Fruit fly (Drosophila melanogaster) whole organism, embryonic: ENCODE results near the gene AcCoAS.

ENCODE experiments used
- Aef1 ChIP-seq: fragments of 200-800 bp; sonication (Bioruptor generic); IDR thresholded peaks from 3 replicates; pipeline ENCODE4 v1.3.6; 2022; ENCODE audit warnings: missing biosample characterization, missing genetic modification characterization
- Atf6 ChIP-seq: fragments of 200-800 bp; sonication (Bioruptor generic); IDR thresholded peaks from 2 replicates; pipeline ENCODE4 v1.3.6; 2022; ENCODE audit warnings: missing biosample characterization, missing genetic modification characterization
- CG11695 ChIP-seq: fragments of 200-800 bp; sonication (Bioruptor generic); IDR thresholded peaks from 3 replicates; pipeline ENCODE4 v1.3.6; 2022; ENCODE audit warnings: missing biosample characterization, missing genetic modification characterization
- CG13424 ChIP-seq: fragments of 200-800 bp; sonication (Bioruptor generic); optimal IDR thresholded peaks from 2 replicates; lab custom pipeline; 2019; ENCODE audit warnings: missing biosample characterization, mild to moderate bottlenecking, missing genetic modification characterization, moderate library complexity
- CG14441 ChIP-seq: fragments of 200-800 bp; sonication (Bioruptor generic); IDR thresholded peaks from 2 replicates; pipeline ENCODE4 v1.3.6; 2022; ENCODE audit warnings: missing biosample characterization, missing genetic modification characterization
- CG15073 ChIP-seq: fragments of 200-800 bp; sonication (Bioruptor generic); optimal IDR thresholded peaks from 2 replicates; lab custom pipeline; 2016; ENCODE audit warnings: missing biosample characterization, missing genetic modification characterization
- CG15696 ChIP-seq: fragments of 200-800 bp; sonication (Bioruptor generic); optimal IDR thresholded peaks from 2 replicates; lab custom pipeline; 2019; ENCODE audit warnings: missing biosample characterization, mild to moderate bottlenecking, missing genetic modification characterization, moderate library complexity
- CG17361 ChIP-seq: fragments of 200-800 bp; sonication (Bioruptor generic); IDR thresholded peaks from 3 replicates; pipeline ENCODE4 v1.3.6; 2022; ENCODE audit warnings: missing biosample characterization, missing genetic modification characterization
- CG18599 ChIP-seq: fragments of 200-800 bp; sonication (Bioruptor generic); optimal IDR thresholded peaks from 3 replicates; lab custom pipeline; 2017; ENCODE audit warnings: missing biosample characterization, missing genetic modification characterization, mild to moderate bottlenecking, moderate library complexity, missing genetic modification reagents
- CG18619 ChIP-seq: fragments of 200-800 bp; sonication (Bioruptor generic); optimal IDR thresholded peaks from 3 replicates; lab custom pipeline; 2017; ENCODE audit warnings: missing biosample characterization, mild to moderate bottlenecking, missing genetic modification characterization
- CG2120 ChIP-seq: fragments of 200-800 bp; sonication (Bioruptor generic); optimal IDR thresholded peaks from 3 replicates; lab custom pipeline; 2016; ENCODE audit warnings: missing biosample characterization, missing genetic modification characterization
- CG2199 ChIP-seq: fragments of 200-800 bp; sonication (Bioruptor generic); IDR thresholded peaks from 3 replicates; pipeline ENCODE4 v1.3.6; 2022; ENCODE audit warnings: missing biosample characterization, missing genetic modification characterization
- CG2712 ChIP-seq: fragments of 200-800 bp; optimal IDR thresholded peaks from 3 replicates; lab custom pipeline; 2019; ENCODE audit warnings: missing biosample characterization, mild to moderate bottlenecking, missing genetic modification characterization, moderate library complexity
- CG3163 ChIP-seq: fragments of 200-800 bp; sonication (Bioruptor generic); optimal IDR thresholded peaks from 3 replicates; lab custom pipeline; 2016; ENCODE audit warnings: missing biosample characterization, missing genetic modification characterization
- CG3281 ChIP-seq: fragments of 200-800 bp; sonication (Bioruptor generic); optimal IDR thresholded peaks from 3 replicates; lab custom pipeline; 2017; ENCODE audit warnings: missing biosample characterization, mild to moderate bottlenecking, missing genetic modification characterization
- CG34224 ChIP-seq: fragments of 200-800 bp; sonication (Bioruptor generic); IDR thresholded peaks from 3 replicates; pipeline ENCODE4 v1.3.6; 2022; ENCODE audit warnings: missing biosample characterization, missing genetic modification characterization; ENCODE audit not compliant: partially characterized antibody
- CG3995 ChIP-seq: fragments of 200-800 bp; sonication (Bioruptor generic); optimal IDR thresholded peaks from 3 replicates; lab custom pipeline; 2016; ENCODE audit warnings: missing biosample characterization, missing genetic modification characterization
- CG6272 ChIP-seq: fragments of 200-800 bp; sonication (Bioruptor generic); IDR thresholded peaks from 2 replicates; pipeline ENCODE4 v1.3.6; 2022; ENCODE audit warnings: missing biosample characterization, missing genetic modification characterization
- CG8478 ChIP-seq: fragments of >200 bp; optimal IDR thresholded peaks from 2 replicates; lab custom pipeline; 2018
- Dll ChIP-seq: fragments of 200-800 bp; sonication (Bioruptor generic); IDR thresholded peaks from 4 replicates; pipeline ENCODE4 v1.3.6; 2022; ENCODE audit warnings: missing biosample characterization, missing genetic modification characterization; ENCODE audit not compliant: partially characterized antibody
- Dref ChIP-seq: fragments of 200-800 bp; sonication (Bioruptor generic); IDR thresholded peaks from 2 replicates; pipeline ENCODE4 v1.3.6; 2022; ENCODE audit warnings: missing biosample characterization, missing genetic modification characterization
- Ets65A ChIP-seq: fragments of 200-800 bp; sonication (Bioruptor generic); peaks from one replicate; lab custom pipeline; 2016; ENCODE audit warnings: missing biosample characterization, missing genetic modification characterization
- Fer3 ChIP-seq: fragments of 200-800 bp; sonication (Bioruptor generic); optimal IDR thresholded peaks from 2 replicates; lab custom pipeline; 2018; ENCODE audit warnings: missing biosample characterization, mild to moderate bottlenecking, missing genetic modification characterization, moderate library complexity
- HLH3B ChIP-seq: fragments of 200-800 bp; sonication (Bioruptor generic); IDR thresholded peaks from 2 replicates; pipeline ENCODE4 v1.3.6; 2022; ENCODE audit warnings: missing biosample characterization, missing genetic modification characterization
- Hmr ChIP-seq: fragments of 200-800 bp; sonication (Bioruptor generic); optimal IDR thresholded peaks from 3 replicates; lab custom pipeline; 2017; ENCODE audit warnings: mild to moderate bottlenecking, missing biosample characterization, missing genetic modification reagents, missing genetic modification characterization
- Hr3 ChIP-seq: fragments of 200-800 bp; sonication (Bioruptor generic); optimal IDR thresholded peaks from 3 replicates; lab custom pipeline; 2016; ENCODE audit warnings: missing biosample characterization, missing genetic modification characterization
- Hr39 ChIP-seq: fragments of >200 bp; optimal IDR thresholded peaks from 2 replicates; lab custom pipeline; 2017
- Lim3 ChIP-seq: fragments of 200-800 bp; sonication (Bioruptor generic); IDR thresholded peaks from 2 replicates; pipeline ENCODE4 v1.3.6; 2022; ENCODE audit warnings: missing biosample characterization, missing genetic modification characterization
- Med ChIP-seq: fragments of 200-800 bp; sonication (Bioruptor generic); peaks from one replicate; lab custom pipeline; 2016; ENCODE audit warnings: missing biosample characterization, missing genetic modification characterization, mild to moderate bottlenecking, inconsistent platforms, moderate library complexity
- Myb ChIP-seq: fragments of 200-800 bp; sonication (Bioruptor generic); optimal IDR thresholded peaks from 2 replicates; lab custom pipeline; 2016; ENCODE audit warnings: missing biosample characterization, missing genetic modification characterization
- PHDP ChIP-seq: fragments of 200-800 bp; sonication (Bioruptor generic); optimal IDR thresholded peaks from 3 replicates; lab custom pipeline; 2018; ENCODE audit warnings: missing biosample characterization, mild to moderate bottlenecking, missing genetic modification characterization, moderate library complexity
- Rx ChIP-seq: fragments of 200-800 bp; sonication (Bioruptor generic); IDR thresholded peaks from 2 replicates; pipeline ENCODE4 v1.3.6; 2022; ENCODE audit warnings: missing biosample characterization, missing genetic modification characterization
- TFAM ChIP-seq: fragments of 200-800 bp; sonication (Bioruptor generic); optimal IDR thresholded peaks from 2 replicates; lab custom pipeline; 2017; ENCODE audit warnings: missing biosample characterization, missing genetic modification characterization, inconsistent platforms
- Trl ChIP-seq, 3 experiments: fragments of >200 bp in 2 of 3; fragments of 200-800 bp in 1 of 3; sonication (Bioruptor generic) in 1 of 3; optimal IDR thresholded peaks; 2 replicates in 1 of 3; 3 replicates in 2 of 3; lab custom pipeline; 2016 to 2017; ENCODE audit warnings: missing biosample characterization in 1 of 3, missing genetic modification characterization in 1 of 3
- YL-1 ChIP-seq: fragments of 200-800 bp; sonication (Bioruptor generic); optimal IDR thresholded peaks from 3 replicates; lab custom pipeline; 2017; ENCODE audit warnings: missing biosample characterization, mild to moderate bottlenecking, missing genetic modification characterization
- abd-A ChIP-seq: fragments of 200-800 bp; sonication (Bioruptor generic); optimal IDR thresholded peaks from 3 replicates; lab custom pipeline; 2019; ENCODE audit warnings: missing biosample characterization, mild to moderate bottlenecking, missing genetic modification characterization, moderate library complexity
- bab2 ChIP-seq: fragments of 200-800 bp; sonication (Bioruptor generic); optimal IDR thresholded peaks from 2 replicates; lab custom pipeline; 2016; ENCODE audit warnings: missing biosample characterization, missing genetic modification characterization
- chinmo ChIP-seq: fragments of 200-800 bp; sonication (Bioruptor generic); IDR thresholded peaks from 4 replicates; pipeline ENCODE4 v1.3.6; 2022; ENCODE audit warnings: missing biosample characterization, missing genetic modification characterization; ENCODE audit not compliant: partially characterized antibody
- cwo ChIP-seq: fragments of 200-800 bp; sonication (Bioruptor generic); optimal IDR thresholded peaks from 3 replicates; lab custom pipeline; 2017; ENCODE audit warnings: missing biosample characterization, missing genetic modification characterization, mild to moderate bottlenecking, moderate library complexity, missing genetic modification reagents
- dati ChIP-seq: fragments of 200-800 bp; sonication (Bioruptor generic); IDR thresholded peaks from 2 replicates; pipeline ENCODE4 v1.3.6; 2022; ENCODE audit warnings: missing biosample characterization, missing genetic modification characterization
- dmrt11E ChIP-seq: fragments of 200-800 bp; sonication (Bioruptor generic); optimal IDR thresholded peaks from 3 replicates; lab custom pipeline; 2018; ENCODE audit warnings: missing biosample characterization, mild to moderate bottlenecking, missing genetic modification characterization, moderate library complexity
- eve ChIP-seq, 2 experiments: fragments of >200 bp; optimal IDR thresholded peaks; 2 replicates each; lab custom pipeline; 2017; ENCODE audit warnings: missing biosample characterization in 2 of 2, missing genetic modification characterization in 2 of 2
- gro ChIP-seq: fragments of 200-800 bp; sonication (Bioruptor generic); optimal IDR thresholded peaks from 2 replicates; lab custom pipeline; 2016; ENCODE audit warnings: missing biosample characterization, missing genetic modification characterization
- kah ChIP-seq: fragments of 200-800 bp; sonication (Bioruptor generic); optimal IDR thresholded peaks from 2 replicates; lab custom pipeline; 2018; ENCODE audit warnings: missing biosample characterization, mild to moderate bottlenecking, missing genetic modification characterization
- seq ChIP-seq: fragments of 200-800 bp; sonication (Bioruptor generic); IDR thresholded peaks from 2 replicates; pipeline ENCODE4 v1.3.6; 2022; ENCODE audit warnings: missing biosample characterization, missing genetic modification characterization
- unpg ChIP-seq: fragments of 200-800 bp; sonication (Bioruptor generic); optimal IDR thresholded peaks from 3 replicates; lab custom pipeline; 2018; ENCODE audit warnings: missing biosample characterization, mild to moderate bottlenecking, missing genetic modification characterization, moderate library complexity
- vfl ChIP-seq: fragments of 200-800 bp; sonication (Bioruptor generic); optimal IDR thresholded peaks from 2 replicates; lab custom pipeline; 2016; ENCODE audit warnings: missing biosample characterization, missing genetic modification characterization
- zfh2 ChIP-seq: fragments of 200-800 bp; sonication (Bioruptor generic); optimal IDR thresholded peaks from 2 replicates; lab custom pipeline; 2016; ENCODE audit warnings: missing biosample characterization, missing genetic modification characterization

Gene AcCoAS

DNA sequence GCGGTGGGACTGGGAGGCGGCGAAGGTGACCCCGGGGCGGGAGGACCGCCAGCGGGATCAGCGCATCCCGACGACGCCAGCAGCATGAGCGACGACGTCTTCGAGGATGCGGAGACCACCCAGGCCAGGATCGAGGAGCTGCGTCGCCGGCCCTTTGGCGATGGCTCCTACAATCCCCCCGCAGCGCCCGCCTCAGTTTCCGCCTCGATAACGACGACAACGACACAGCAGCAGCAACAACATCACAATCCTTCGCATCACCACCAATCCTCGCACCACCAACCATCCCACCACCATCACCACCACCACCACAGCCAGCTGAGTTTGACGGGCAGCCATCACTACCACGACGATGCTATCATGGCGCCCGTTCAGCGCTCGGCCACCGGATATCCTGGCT is 39.9 kb upstream of the AcCoAS start (continued):
- peak; percentile 66 for TF ChIP-seq Ets65A
- TF ChIP-seq CG34224 (GFP tag; lab: Robert Waterston, UW), result no peak
- no peak for TF ChIP-seq dmrt11E (tag; lab: Kevin White, UChicago)
- TF ChIP-seq CG3163 (GFP tag; lab: Kevin White, UChicago), result no peak
- no peak for TF ChIP-seq CG2199
- no peak for TF ChIP-seq HLH3B (GFP tag; lab: Robert Waterston, UW)
- no peak for TF ChIP-seq Dll (GFP tag; lab: Robert Waterston, UW)
- TF ChIP-seq CG3281, result no peak
- peak; percentile 83 for TF ChIP-seq CG8478 (lab: Kevin White, UChicago)
- TF ChIP-seq vfl, result no peak
- TF ChIP-seq Myb, result no peak
- TF ChIP-seq Dref (GFP tag; lab: Robert Waterston, UW), result 0 out of 2 replicates have a peak, but pooled peaks have one; percentile 8
- no peak for TF ChIP-seq Fer3 (tag; lab: Kevin White, UChicago)
- no peak for TF ChIP-seq CG6272 (GFP tag; lab: Robert Waterston, UW)
- peak; percentile 24 for TF ChIP-seq Hr39 (lab: Kevin White, UChicago)
- peak; percentile 22 for TF ChIP-seq Med (GFP tag; lab: Kevin White, UChicago)
- TF ChIP-seq CG13424 (tag; lab: Kevin White, UChicago), result no peak
- TF ChIP-seq Hmr (GFP tag; lab: Kevin White, UChicago), result no peak
- no peak for TF ChIP-seq CG14441 (GFP tag; lab: Robert Waterston, UW)
- no peak for TF ChIP-seq Atf6 (GFP tag; lab: Robert Waterston, UW)
- no peak for TF ChIP-seq gro (GFP tag; lab: Kevin White, UChicago)
- TF ChIP-seq, all 482 proteins: peak for 5

- no peak for TF ChIP-seq YL-1 (GFP tag; lab: Kevin White, UChicago)
- TF ChIP-seq CG3163 (GFP tag; lab: Kevin White, UChicago), result peak; percentile 78
- peak; percentile 54 to 80 for TF ChIP-seq Trl (optimal IDR thresholded peaks at IDR 0.05; lab: Kevin White, UChicago)
- TF ChIP-seq Trl (GFP tag; optimal IDR thresholded peaks at IDR 0.05; lab: Kevin White, UChicago), result no peak
- no peak for TF ChIP-seq zfh2 (GFP tag; lab: Kevin White, UChicago)
- peak; percentile 89 for TF ChIP-seq abd-A (tag; lab: Kevin White, UChicago)
- no peak for TF ChIP-seq unpg (GFP tag; lab: Kevin White, UChicago)
- no peak for TF ChIP-seq Dref (GFP tag; lab: Robert Waterston, UW)
- TF ChIP-seq CG18599 (GFP tag; lab: Kevin White, UChicago), result peak; percentile 57
- TF ChIP-seq CG11695 (GFP tag; lab: Robert Waterston, UW), result no peak
- no peak for TF ChIP-seq PHDP
- TF ChIP-seq CG17361 (GFP tag; lab: Robert Waterston, UW), result no peak
Observed at dm6 chr3L:21319313-21319907, 39.4 kb upstream of the AcCoAS start.

dm6 chr3L:21318474-21318873 is 38.4 kb upstream of the AcCoAS start, which contains the start of gene Rab26:
TSS of gene Rab26 (plus strand) at chr3L:21318774.
- TF ChIP-seq Lim3 (GFP tag; lab: Robert Waterston, UW) (no peak), dati (GFP tag; lab: Robert Waterston, UW) (no peak), CG2712 (tag; lab: Kevin White, UChicago) (no peak), Hr3 (GFP tag; lab: Kevin White, UChicago) (no peak), CG18619 (GFP tag; lab: Kevin White, UChicago) (no peak), CG3163 (GFP tag; lab: Kevin White, UChicago) (no peak), CG15073 (GFP tag; lab: Kevin White, UChicago) (no peak), CG15696 (tag; lab: Kevin White, UChicago) (no peak), CG2120 (GFP tag; lab: Kevin White, UChicago) (no peak), Trl (optimal IDR thresholded peaks at IDR 0.05; lab: Kevin White, UChicago) (peak; percentile 13 to 30), Trl (GFP tag; optimal IDR thresholded peaks at IDR 0.05; lab: Kevin White, UChicago) (no peak), seq (GFP tag; lab: Robert Waterston, UW) (peak; percentile 15; the same call in 1 of the 2 replicates), cwo (GFP tag; lab: Kevin White, UChicago) (no peak), Aef1 (GFP tag; lab: Robert Waterston, UW) (no peak), CG3995 (GFP tag; lab: Kevin White, UChicago) (no peak), bab2 (GFP tag; lab: Kevin White, UChicago) (no peak), Ets65A (no peak), eve (GFP tag; optimal IDR thresholded peaks at IDR 0.05; lab: Kevin White, UChicago) (no peak), kah (GFP tag; lab: Kevin White, UChicago) (no peak), TFAM (GFP tag; lab: Kevin White, UChicago) (no peak), chinmo (0 out of 4 replicates have a peak, but pooled peaks have one; percentile 12), Rx (GFP tag; lab: Robert Waterston, UW) (no peak)
